Worm (Caenorhabditis elegans) whole organism, L4 larva: Measurements from ENCODE around the gene nhr-161.

Experiments used
- ceh-82 ChIP-seq: sonication (generic microtip); optimal IDR thresholded peaks from 2 replicates; lab custom pipeline; 2017; ENCODE audit warnings: missing biosample characterization, missing genetic modification characterization
- madf-9 ChIP-seq: fragments of 200-800 bp; sonication (Bioruptor generic); conservative IDR thresholded peaks from 2 replicates; pipeline ENCODE4 v1.3.6; 2022; ENCODE audit warnings: missing genetic modification reagents, missing genetic modification characterization, missing compliant biosample characterization
- nhr-77 ChIP-seq: fragments of 150-350 bp; optimal IDR thresholded peaks from 2 replicates; lab custom pipeline; 2014; ENCODE audit warnings: missing biosample characterization, missing genetic modification characterization
- unc-130 ChIP-seq: sonication (generic microtip); optimal IDR thresholded peaks from 2 replicates; lab custom pipeline; 2016; ENCODE audit warnings: missing genetic modification reagents, missing genetic modification characterization, missing compliant biosample characterization

DNA sequence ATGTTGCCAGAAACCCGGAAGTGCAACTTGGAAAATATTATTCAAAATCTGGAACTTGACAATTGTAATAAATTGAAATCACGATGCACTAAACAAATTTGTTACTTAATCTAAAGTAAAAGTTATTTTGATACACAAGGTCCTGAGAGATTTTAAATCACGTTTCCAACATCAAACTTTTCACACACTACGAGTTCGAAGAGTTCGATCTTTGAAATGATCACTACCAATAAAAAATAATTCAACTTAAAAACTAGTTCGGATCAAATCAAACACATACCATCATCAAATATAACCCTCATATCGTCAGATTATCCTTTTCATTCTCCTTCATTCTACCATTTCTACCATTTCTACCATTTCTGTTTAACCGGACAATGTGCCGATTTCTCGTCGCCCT lies 23.3 kb upstream of the nhr-161 start, which contains the start of gene spig-10:
- TF ChIP-seq unc-130 (GFP tag; lab: Kevin White, UChicago) (no peak), ceh-82 (no peak), nhr-77 (tag; lab: Kevin White, UChicago) (no peak), madf-9 (GFP tag; lab: Robert Waterston, UW) (no peak)
